Worm (Caenorhabditis elegans): ENCODE data around the gene K02E2.1.

DNA sequence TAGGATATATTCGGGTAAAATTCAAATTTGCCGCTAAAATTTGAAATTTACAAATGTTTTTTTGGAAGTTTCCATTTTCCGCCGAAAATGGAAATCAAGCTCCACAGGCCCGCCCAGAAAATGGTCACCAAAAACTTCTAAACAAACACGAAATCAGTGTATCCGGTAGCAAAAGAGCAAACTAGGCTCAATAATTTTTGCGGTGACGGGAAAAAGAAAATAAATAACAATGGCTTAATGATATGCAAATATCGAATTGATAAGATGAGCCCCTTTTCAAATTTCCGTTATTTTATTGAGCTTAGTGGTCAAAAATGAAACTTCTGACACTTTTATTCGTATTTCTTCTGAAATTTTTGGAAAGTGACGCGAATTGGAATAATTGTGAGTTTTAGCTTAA lies 6.4 kb upstream of the K02E2.1 start, which contains the start of gene Y38H6A.3:
- no peak for TF ChIP-seq saeg-2 (GFP tag; IDR thresholded peaks at IDR 0.05)
- no peak for TF ChIP-seq nhr-10 (tag; optimal IDR thresholded peaks at IDR 0.05)
- TF ChIP-seq lin-1 (GFP tag; IDR thresholded peaks at IDR 0.05) = no peak
- TF ChIP-seq Y48G9A.11 (GFP tag; IDR thresholded peaks at IDR 0.05) = no peak
- no peak for TF ChIP-seq R02D3.7 (tag; optimal IDR thresholded peaks at IDR 0.05)
- TF ChIP-seq Y75B8A.6 (GFP tag; IDR thresholded peaks at IDR 0.05) = no peak
- no peak for TF ChIP-seq ceh-82 (tag; optimal IDR thresholded peaks at IDR 0.05)
- TF ChIP-seq Y5F2A.4 (GFP tag; optimal IDR thresholded peaks at IDR 0.05) = no peak
- no peak for TF ChIP-seq F37D6.2 (tag; optimal IDR thresholded peaks at IDR 0.05)
- TF ChIP-seq pqm-1 (tag; optimal IDR thresholded peaks at IDR 0.05) = no peak
- TF ChIP-seq nhr-76 (tag; optimal IDR thresholded peaks at IDR 0.05) = no peak
- TF ChIP-seq snpc-4 (tag; optimal IDR thresholded peaks at IDR 0.05) = no peak
